Fruit fly (Drosophila melanogaster): ENCODE data around the gene I-t.

Gene I-t

DNA sequence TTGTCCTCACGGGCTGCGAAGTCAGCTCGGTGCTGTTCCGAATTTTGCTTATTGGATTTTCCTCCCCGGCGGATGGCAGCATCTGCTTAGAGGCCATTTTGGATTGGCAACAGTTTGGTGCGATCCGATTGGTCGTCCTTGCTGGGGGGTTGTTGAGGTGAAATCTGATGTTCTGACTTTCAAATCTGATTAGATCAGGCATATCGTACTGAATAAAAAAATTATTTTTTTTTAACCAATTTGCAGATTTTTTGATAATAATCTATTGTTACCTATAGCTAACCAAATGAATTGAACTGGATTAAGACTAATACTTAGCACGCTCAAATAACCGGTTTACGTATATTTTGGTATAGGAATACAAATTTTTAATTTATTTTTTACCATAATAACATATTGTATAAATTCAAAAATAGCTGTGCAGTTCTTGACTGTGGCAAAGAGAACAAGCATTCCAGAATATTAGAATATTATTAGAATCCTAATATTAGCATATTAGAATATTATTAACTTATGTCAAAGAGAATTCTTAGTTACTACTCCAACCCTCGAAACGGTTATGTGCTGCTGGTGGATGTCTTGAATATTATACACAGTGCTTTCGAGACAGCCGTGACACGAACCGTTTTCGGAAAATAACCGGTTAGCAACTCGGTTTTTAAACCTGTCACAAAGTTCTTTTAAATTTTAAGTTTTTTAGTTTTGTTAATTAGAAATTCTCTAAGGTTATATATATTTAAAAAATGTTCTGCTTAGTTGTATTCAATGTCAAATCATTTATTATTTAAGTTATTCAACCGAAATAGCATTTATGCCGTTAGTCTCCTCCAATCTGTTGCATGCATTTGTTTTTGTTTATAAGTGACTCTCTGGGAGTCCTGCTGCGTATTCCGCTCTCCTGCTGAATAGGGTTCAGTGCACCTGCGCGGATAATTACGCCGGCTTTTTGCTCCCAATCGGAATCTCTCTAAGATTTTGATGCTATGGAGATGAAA is 9.2 kb upstream of the I-t start, which contains the start of gene Fer3:
Gene Fer3 (minus strand): TSS at position 1 of the 995 bp plus-strand sequence.
- TF ChIP-seq pan (optimal IDR thresholded peaks at IDR 0.05), result no peak
- TF ChIP-seq EcR (GFP tag; optimal IDR thresholded peaks at IDR 0.05), result no peak
- TF ChIP-seq psq (optimal IDR thresholded peaks at IDR 0.05), result no peak
- no peak for TF ChIP-seq usp (GFP tag; optimal IDR thresholded peaks at IDR 0.05)
- no peak for TF ChIP-seq CG8478 (optimal IDR thresholded peaks at IDR 0.05)
- TF ChIP-seq Dll (optimal IDR thresholded peaks at IDR 0.05), result no peak

DNA sequence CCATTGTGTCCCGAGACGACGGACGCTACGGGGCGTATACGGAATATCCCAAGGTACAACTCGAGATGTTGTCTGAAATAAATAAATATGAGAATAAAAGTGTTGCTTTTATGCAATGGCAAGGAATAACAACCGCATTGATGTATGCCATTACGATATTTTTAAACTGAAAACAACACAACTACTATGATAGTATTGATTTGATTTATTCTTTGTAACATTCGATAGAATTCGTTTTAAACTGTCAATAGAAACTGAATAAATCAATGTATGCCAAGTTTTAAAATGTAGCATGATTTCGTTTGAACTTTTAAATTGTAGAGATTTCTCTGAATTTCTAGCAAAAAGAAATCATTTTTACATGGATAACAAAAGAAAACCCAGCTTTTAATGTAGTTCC is 7.6 kb upstream of the I-t start, which contains the start of gene CG14717:
Gene CG14717 (plus strand): TSS at position 301 of the 400 bp plus-strand sequence.
- TF ChIP-seq usp (GFP tag; optimal IDR thresholded peaks at IDR 0.05), result no peak
- TF ChIP-seq Dll (optimal IDR thresholded peaks at IDR 0.05), result no peak
- TF ChIP-seq pan (optimal IDR thresholded peaks at IDR 0.05), result no peak

DNA sequence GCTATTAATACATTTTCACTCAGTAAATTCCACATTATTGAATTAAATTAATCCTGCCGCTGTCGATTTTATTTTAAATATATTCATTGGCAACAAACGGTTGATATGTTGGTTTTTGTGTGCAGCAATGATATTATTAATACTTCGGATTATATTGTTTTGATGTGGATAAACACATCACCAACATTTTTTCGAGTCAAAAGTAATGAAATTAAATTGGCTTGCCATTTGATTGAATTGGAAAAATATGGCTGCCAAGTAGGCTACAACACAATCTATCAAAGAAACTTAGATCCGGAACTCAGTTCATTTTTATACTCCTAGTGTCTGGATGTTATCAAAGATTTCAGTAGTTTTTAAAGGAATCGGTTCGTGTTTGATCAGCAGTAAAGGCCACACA is 3.5 kb upstream of the I-t start, which contains the start of gene CG14718:
Gene CG14718 (plus strand): TSS at position 301 of the 400 bp plus-strand sequence.
- TF ChIP-seq Dll (optimal IDR thresholded peaks at IDR 0.05), result no peak
- no peak for TF ChIP-seq pan (optimal IDR thresholded peaks at IDR 0.05)
- no peak for TF ChIP-seq psq (optimal IDR thresholded peaks at IDR 0.05)
- no peak for TF ChIP-seq usp (GFP tag; optimal IDR thresholded peaks at IDR 0.05)

DNA sequence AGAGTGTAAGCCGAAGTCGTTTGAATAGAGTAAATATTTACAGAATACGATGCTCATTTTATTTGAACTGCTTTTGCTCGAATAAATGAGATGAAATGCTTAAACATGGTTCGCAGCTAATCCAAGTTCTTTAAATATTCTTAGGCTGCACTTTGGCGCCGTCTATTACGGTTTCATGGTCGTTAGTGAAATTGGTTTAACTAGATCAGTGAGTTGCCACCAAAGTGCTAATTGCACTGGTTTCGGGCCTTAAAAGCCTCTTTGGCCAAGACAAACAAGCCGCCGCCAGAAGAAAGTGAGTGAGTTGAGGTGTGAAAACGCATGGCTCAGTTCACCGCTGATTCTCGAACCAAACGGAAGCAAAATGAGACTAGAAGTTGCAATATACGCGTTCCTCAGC is 7.5 kb downstream of the I-t start, which contains the start of gene CG14720:
Gene CG14720 (plus strand): TSS at position 301 of the 400 bp plus-strand sequence.
- no peak for TF ChIP-seq Dll (optimal IDR thresholded peaks at IDR 0.05)
- no peak for TF ChIP-seq EcR (GFP tag; optimal IDR thresholded peaks at IDR 0.05)
- TF ChIP-seq CG8478 (optimal IDR thresholded peaks at IDR 0.05), result no peak
- no peak for TF ChIP-seq usp (GFP tag; optimal IDR thresholded peaks at IDR 0.05)
- TF ChIP-seq psq (optimal IDR thresholded peaks at IDR 0.05), result no peak
- TF ChIP-seq pan (optimal IDR thresholded peaks at IDR 0.05), result no peak

DNA sequence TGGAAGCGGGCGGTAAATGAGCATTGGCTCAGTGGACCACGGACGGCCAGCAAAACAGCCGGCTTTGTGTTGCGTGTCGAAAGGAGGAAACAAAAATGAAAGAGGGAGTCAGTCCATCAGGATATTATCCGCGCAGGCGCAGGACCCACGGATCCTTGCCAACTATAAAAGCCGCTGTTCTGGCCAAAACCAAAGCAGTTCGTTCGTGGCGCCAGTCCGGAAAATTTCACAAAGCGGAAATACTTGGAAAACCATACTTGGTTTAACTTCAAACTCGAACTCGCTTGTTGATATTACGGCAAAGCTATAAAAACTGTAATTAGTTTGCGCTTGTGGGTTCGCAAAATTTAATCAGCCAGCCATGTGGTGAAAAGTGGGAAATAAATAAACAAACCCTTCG is 17.8 kb downstream of the I-t start, which contains the start of gene CG12594:
Gene CG12594 (plus strand): TSS at position 142 of the 400 bp plus-strand sequence.
- TF ChIP-seq Dll (optimal IDR thresholded peaks at IDR 0.05), result no peak

DNA sequence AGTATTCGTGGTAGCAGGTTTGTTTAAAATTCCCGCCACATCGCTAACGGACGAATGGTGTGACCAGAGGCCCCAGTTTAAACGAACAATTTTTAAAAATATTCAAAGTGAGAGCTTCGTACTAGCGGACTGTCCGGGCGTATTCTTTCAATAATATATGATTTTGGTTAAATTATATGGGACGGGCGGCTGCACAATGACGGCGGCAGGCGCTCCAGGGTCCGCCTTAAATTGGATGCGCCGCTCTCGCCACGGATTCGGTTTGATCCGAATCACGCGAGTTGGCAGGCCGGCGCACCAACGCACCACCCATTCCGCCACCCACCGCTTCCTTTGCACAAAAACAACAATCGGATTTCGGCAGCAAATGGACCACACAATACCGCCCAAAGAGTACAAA is 31.5 kb downstream of the I-t start, which contains the start of gene CG14721:
Gene CG14721 (plus strand): TSS at position 111 of the 400 bp plus-strand sequence.
- no peak for TF ChIP-seq EcR (GFP tag; optimal IDR thresholded peaks at IDR 0.05)
- TF ChIP-seq pan (optimal IDR thresholded peaks at IDR 0.05), result no peak
- TF ChIP-seq CG8478 (optimal IDR thresholded peaks at IDR 0.05), result no peak
- TF ChIP-seq usp (GFP tag; optimal IDR thresholded peaks at IDR 0.05), result no peak
- TF ChIP-seq Dll (optimal IDR thresholded peaks at IDR 0.05), result no peak
- TF ChIP-seq psq (optimal IDR thresholded peaks at IDR 0.05), result no peak

DNA sequence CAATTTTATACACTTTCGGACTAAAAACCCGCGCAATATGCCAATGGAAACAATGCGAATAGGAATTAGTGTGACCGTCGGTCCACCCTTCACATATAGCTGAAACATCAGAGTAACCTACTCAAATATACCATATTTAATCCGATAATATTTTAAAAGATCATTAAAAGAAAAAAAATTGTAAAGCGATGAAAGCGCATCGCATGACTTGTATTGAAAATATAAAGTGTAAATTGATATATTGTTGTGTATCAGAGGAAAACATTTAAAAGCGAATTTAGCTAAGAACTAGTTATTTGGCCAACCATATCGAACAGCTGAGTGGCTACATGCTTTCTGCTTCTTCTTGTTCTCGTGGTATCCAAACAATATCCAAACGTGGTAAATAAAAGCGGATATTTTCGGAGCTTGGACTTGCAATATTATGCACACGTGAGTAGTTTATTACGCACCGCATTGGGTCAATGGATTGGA is 37.9 kb downstream of the I-t start, which contains the start of the genes Blm and CG14722:
Gene Blm (minus strand): TSS at position 54 of the 474 bp plus-strand sequence.
Gene CG14722 (plus strand): TSS at position 161 of the 474 bp plus-strand sequence.
- no peak for TF ChIP-seq psq (optimal IDR thresholded peaks at IDR 0.05)
- no peak for TF ChIP-seq EcR (GFP tag; optimal IDR thresholded peaks at IDR 0.05)
- no peak for TF ChIP-seq Dll (optimal IDR thresholded peaks at IDR 0.05)
- no peak for TF ChIP-seq CG8478 (optimal IDR thresholded peaks at IDR 0.05)
- TF ChIP-seq usp (GFP tag; optimal IDR thresholded peaks at IDR 0.05), result no peak

DNA sequence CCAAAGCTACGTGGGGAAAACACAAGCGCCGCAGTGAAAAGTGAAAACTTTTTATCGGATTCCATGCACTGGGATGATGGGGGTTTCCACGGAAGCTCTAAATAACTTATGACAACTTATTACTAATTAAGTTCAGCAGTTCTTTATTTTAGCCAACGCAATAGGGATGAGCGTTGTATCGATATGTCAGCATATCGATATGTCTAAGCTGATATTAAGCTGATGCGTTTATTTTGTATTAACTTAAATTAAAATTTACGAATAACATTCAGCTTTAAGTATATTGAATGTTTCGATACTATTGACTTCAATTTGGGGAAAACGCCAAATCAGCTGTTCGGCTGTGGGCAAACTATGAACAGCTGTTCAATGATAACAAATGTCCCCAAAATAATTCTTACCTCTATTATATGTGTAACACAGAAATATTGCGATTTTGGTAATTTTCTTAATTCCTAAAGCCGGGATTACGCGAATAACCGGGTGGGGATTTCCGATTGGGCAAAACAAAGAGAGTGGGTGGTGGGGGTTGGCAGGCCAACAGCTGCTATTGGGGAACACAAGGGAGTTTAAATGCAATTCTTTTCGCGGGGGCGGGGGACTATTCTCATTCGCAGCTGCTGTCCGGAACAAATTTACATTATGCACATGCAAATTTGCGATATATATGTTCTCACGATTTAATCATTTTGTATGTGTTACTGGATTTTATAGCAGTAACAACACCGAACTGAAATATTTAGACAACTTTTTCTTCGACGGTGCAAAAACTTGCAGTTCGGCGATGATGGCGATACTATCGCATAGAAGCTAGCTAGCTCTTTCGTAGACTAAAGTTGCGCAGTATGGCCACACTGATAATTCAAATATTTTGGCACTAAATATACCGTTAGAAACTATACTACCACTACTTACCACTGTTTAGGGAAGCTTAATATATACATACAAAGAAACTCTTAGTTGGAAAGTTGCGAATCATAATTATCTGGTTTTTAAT is 45.8 kb downstream of the I-t start, which contains the start of gene CG6923:
Gene CG6923 (minus strand): TSS at position 733 of the 997 bp plus-strand sequence.
- no peak for TF ChIP-seq psq (optimal IDR thresholded peaks at IDR 0.05)
- TF ChIP-seq EcR (GFP tag; optimal IDR thresholded peaks at IDR 0.05), result no peak
- no peak for TF ChIP-seq usp (GFP tag; optimal IDR thresholded peaks at IDR 0.05)
- no peak for TF ChIP-seq Dll (optimal IDR thresholded peaks at IDR 0.05)
- no peak for TF ChIP-seq CG8478 (optimal IDR thresholded peaks at IDR 0.05)
- TF ChIP-seq pan (optimal IDR thresholded peaks at IDR 0.05), result no peak

DNA sequence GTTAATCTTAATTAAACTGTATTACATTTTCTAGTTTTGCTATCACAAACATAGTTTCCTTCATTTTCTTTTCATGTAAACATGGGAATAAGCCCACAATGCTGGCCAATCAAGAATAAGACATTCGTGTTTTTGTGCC is 46.3 kb downstream of the I-t start, which contains the start of gene CG43062:
Gene CG43062 (plus strand): TSS at position 40 of the 139 bp plus-strand sequence.
- no peak for TF ChIP-seq CG8478 (optimal IDR thresholded peaks at IDR 0.05)
- no peak for TF ChIP-seq Dll (optimal IDR thresholded peaks at IDR 0.05)
- no peak for TF ChIP-seq usp (GFP tag; optimal IDR thresholded peaks at IDR 0.05)
- no peak for TF ChIP-seq psq (optimal IDR thresholded peaks at IDR 0.05)
- no peak for TF ChIP-seq pan (optimal IDR thresholded peaks at IDR 0.05)
- no peak for TF ChIP-seq EcR (GFP tag; optimal IDR thresholded peaks at IDR 0.05)

DNA sequence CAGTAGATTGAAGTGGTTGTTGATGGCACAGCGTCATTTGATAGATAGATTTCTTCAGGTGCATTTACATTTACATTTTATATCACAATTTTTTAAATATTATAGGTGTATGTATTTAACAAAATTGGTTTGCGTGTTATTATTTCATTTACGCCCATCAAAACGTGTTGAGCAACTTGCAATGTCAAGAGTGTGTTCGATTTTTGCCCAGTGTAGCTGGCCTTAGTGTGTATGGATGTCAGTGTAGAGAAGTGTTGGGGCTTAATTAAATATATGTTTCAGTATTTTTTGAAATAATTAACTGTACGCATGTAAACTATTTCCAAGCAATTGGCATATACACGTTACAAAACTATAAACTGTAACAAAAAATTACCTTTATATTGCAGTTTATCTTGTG is 47.9 kb downstream of the I-t start:
- no peak for TF ChIP-seq psq (optimal IDR thresholded peaks at IDR 0.05)
- no peak for TF ChIP-seq EcR (GFP tag; optimal IDR thresholded peaks at IDR 0.05)
- TF ChIP-seq usp (GFP tag; optimal IDR thresholded peaks at IDR 0.05), result no peak
- TF ChIP-seq CG8478 (optimal IDR thresholded peaks at IDR 0.05), result no peak
- no peak for TF ChIP-seq Dll (optimal IDR thresholded peaks at IDR 0.05)
- TF ChIP-seq pan (optimal IDR thresholded peaks at IDR 0.05), result no peak

All from whole organism.